Fruit fly (Drosophila melanogaster) whole organism, embryonic: Measurements from ENCODE around the gene eIF4E5.
A peak's percentile ranks its signal among the peaks of the same experiment; 100 is the strongest.

Experiments used
- CG10462 ChIP-seq: fragments of 200-800 bp; sonication (Bioruptor generic); optimal IDR thresholded peaks from 2 replicates; lab custom pipeline; 2016; ENCODE audit warnings: missing biosample characterization, missing genetic modification characterization
- CG11560 ChIP-seq: fragments of 200-800 bp; sonication (Bioruptor generic); IDR thresholded peaks from 3 replicates; pipeline ENCODE4 v1.3.6; 2022; ENCODE audit warnings: missing biosample characterization, missing genetic modification characterization
- CG12769 ChIP-seq: fragments of 200-800 bp; sonication (Bioruptor generic); optimal IDR thresholded peaks from 2 replicates; lab custom pipeline; 2019; ENCODE audit warnings: missing biosample characterization, mild to moderate bottlenecking, missing genetic modification characterization, moderate library complexity
- CG15601 ChIP-seq: fragments of 200-800 bp; sonication (Bioruptor generic); optimal IDR thresholded peaks from 3 replicates; lab custom pipeline; 2019; ENCODE audit warnings: missing biosample characterization, mild to moderate bottlenecking, missing genetic modification characterization, moderate library complexity
- CG17385 ChIP-seq: fragments of 200-800 bp; sonication (Bioruptor generic); optimal IDR thresholded peaks from 3 replicates; lab custom pipeline; 2018; ENCODE audit warnings: missing biosample characterization, mild to moderate bottlenecking, missing genetic modification characterization
- CG17568 ChIP-seq: fragments of 200-800 bp; sonication (Bioruptor generic); optimal IDR thresholded peaks from 2 replicates; lab custom pipeline; 2018; ENCODE audit warnings: missing biosample characterization, mild to moderate bottlenecking, missing genetic modification characterization, moderate library complexity
- CG1792 ChIP-seq: fragments of 200-800 bp; sonication (Bioruptor generic); optimal IDR thresholded peaks from 2 replicates; lab custom pipeline; 2016; ENCODE audit warnings: missing biosample characterization, missing genetic modification characterization
- CG2889 ChIP-seq: fragments of 200-800 bp; sonication (Bioruptor generic); IDR thresholded peaks from 3 replicates; pipeline ENCODE4 v1.3.6; 2022; ENCODE audit warnings: missing biosample characterization, missing genetic modification characterization
- CG3065 ChIP-seq: fragments of 200-800 bp; sonication (Bioruptor generic); optimal IDR thresholded peaks from 2 replicates; lab custom pipeline; 2016; ENCODE audit warnings: missing biosample characterization, missing genetic modification characterization
- CG32767 ChIP-seq: fragments of 200-800 bp; sonication (Bioruptor generic); IDR thresholded peaks from 2 replicates; pipeline ENCODE4 v1.3.6; 2022; ENCODE audit warnings: missing biosample characterization, missing genetic modification characterization
- CG3407 ChIP-seq: fragments of 200-800 bp; sonication (Bioruptor generic); optimal IDR thresholded peaks from 2 replicates; lab custom pipeline; 2018; ENCODE audit warnings: missing biosample characterization, mild to moderate bottlenecking, missing genetic modification characterization
- CG6683 ChIP-seq: fragments of 200-800 bp; sonication (Bioruptor generic); optimal IDR thresholded peaks from 2 replicates; lab custom pipeline; 2017; ENCODE audit warnings: missing biosample characterization, mild to moderate bottlenecking, missing genetic modification characterization, missing genetic modification reagents
- CG7271 ChIP-seq: fragments of 200-800 bp; sonication (Bioruptor generic); optimal IDR thresholded peaks from 2 replicates; lab custom pipeline; 2018; ENCODE audit warnings: missing biosample characterization, mild to moderate bottlenecking, missing genetic modification characterization, moderate library complexity
- CG9215 ChIP-seq: fragments of 200-800 bp; sonication (Bioruptor generic); IDR thresholded peaks from 2 replicates; pipeline ENCODE4 v1.3.6; 2022; ENCODE audit warnings: missing biosample characterization, missing genetic modification characterization
- Camta ChIP-seq: fragments of 200-800 bp; sonication (Bioruptor generic); optimal IDR thresholded peaks from 2 replicates; lab custom pipeline; 2016; ENCODE audit warnings: missing biosample characterization, missing genetic modification characterization
- Deaf1 ChIP-seq: fragments of 200-800 bp; optimal IDR thresholded peaks from 3 replicates; lab custom pipeline; 2019; ENCODE audit warnings: missing biosample characterization, mild to moderate bottlenecking, missing genetic modification characterization, moderate library complexity
- Dip2 ChIP-seq: fragments of 200-800 bp; sonication (Bioruptor generic); IDR thresholded peaks from 2 replicates; pipeline ENCODE4 v1.3.6; 2022; ENCODE audit warnings: missing biosample characterization, missing genetic modification characterization
- Dref ChIP-seq: fragments of 200-800 bp; sonication (Bioruptor generic); IDR thresholded peaks from 2 replicates; pipeline ENCODE4 v1.3.6; 2022; ENCODE audit warnings: missing biosample characterization, missing genetic modification characterization
- Ets65A ChIP-seq: fragments of 200-800 bp; sonication (Bioruptor generic); peaks from one replicate; lab custom pipeline; 2016; ENCODE audit warnings: missing biosample characterization, missing genetic modification characterization
- HHEX ChIP-seq: fragments of 200-800 bp; sonication (Bioruptor generic); optimal IDR thresholded peaks from 3 replicates; lab custom pipeline; 2017; ENCODE audit warnings: missing biosample characterization, mild to moderate bottlenecking, missing genetic modification characterization, missing genetic modification reagents
- HmgZ ChIP-seq: fragments of 200-800 bp; sonication (Bioruptor generic); optimal IDR thresholded peaks from 2 replicates; lab custom pipeline; 2018; ENCODE audit warnings: missing biosample characterization, mild to moderate bottlenecking, missing genetic modification characterization
- Hsf ChIP-seq: fragments of 200-800 bp; sonication (Bioruptor generic); optimal IDR thresholded peaks from 3 replicates; lab custom pipeline; 2016; ENCODE audit warnings: missing biosample characterization, missing genetic modification characterization
- Mrtf ChIP-seq: fragments of 200-800 bp; sonication (Bioruptor generic); IDR thresholded peaks from 3 replicates; pipeline ENCODE4 v1.3.6; 2022; ENCODE audit warnings: missing biosample characterization, missing genetic modification characterization
- Rx ChIP-seq: fragments of 200-800 bp; sonication (Bioruptor generic); IDR thresholded peaks from 2 replicates; pipeline ENCODE4 v1.3.6; 2022; ENCODE audit warnings: missing biosample characterization, missing genetic modification characterization
- Stat92E ChIP-seq, 3 experiments: fragments of >200 bp in 2 of 3; fragments of 200-800 bp in 1 of 3; sonication (Bioruptor generic) in 1 of 3; optimal IDR thresholded peaks; 2 replicates each; lab custom pipeline; 2017 to 2019; ENCODE audit warnings: missing biosample characterization in 3 of 3, missing genetic modification characterization in 3 of 3, mild to moderate bottlenecking in 1 of 3, moderate library complexity in 1 of 3
- Xbp1 ChIP-seq: fragments of 200-800 bp; sonication (Bioruptor generic); optimal IDR thresholded peaks from 3 replicates; lab custom pipeline; 2016; ENCODE audit warnings: missing biosample characterization, mild to moderate bottlenecking, missing genetic modification characterization
- ase ChIP-seq: fragments of 200-800 bp; sonication (Bioruptor generic); IDR thresholded peaks from 3 replicates; pipeline ENCODE4 v1.3.6; 2022; ENCODE audit warnings: missing biosample characterization, missing genetic modification characterization
- ash1 ChIP-seq: fragments of 200-800 bp; sonication (Bioruptor generic); optimal IDR thresholded peaks from 2 replicates; lab custom pipeline; 2018; ENCODE audit warnings: missing biosample characterization, mild to moderate bottlenecking, missing genetic modification characterization
- bab2 ChIP-seq: fragments of 200-800 bp; sonication (Bioruptor generic); optimal IDR thresholded peaks from 2 replicates; lab custom pipeline; 2016; ENCODE audit warnings: missing biosample characterization, missing genetic modification characterization
- br ChIP-seq: fragments of >200 bp; optimal IDR thresholded peaks from 2 replicates; lab custom pipeline; 2017
- btn ChIP-seq: fragments of 200-800 bp; sonication (Bioruptor generic); optimal IDR thresholded peaks from 2 replicates; lab custom pipeline; 2016; ENCODE audit warnings: missing biosample characterization, missing genetic modification characterization
- cato ChIP-seq: fragments of 200-800 bp; sonication (Bioruptor generic); optimal IDR thresholded peaks from 2 replicates; lab custom pipeline; 2016; ENCODE audit warnings: missing biosample characterization, missing genetic modification characterization, borderline replicate concordance
- chif ChIP-seq, 2 experiments: fragments of 200-800 bp; sonication (Bioruptor generic); optimal IDR thresholded peaks; 3 replicates each; lab custom pipeline; 2016; ENCODE audit warnings: missing biosample characterization in 2 of 2, missing genetic modification characterization in 2 of 2
- chm ChIP-seq: fragments of 200-800 bp; sonication (Bioruptor generic); IDR thresholded peaks from 2 replicates; pipeline ENCODE4 v1.3.6; 2022; ENCODE audit warnings: missing biosample characterization, missing genetic modification characterization
- crp ChIP-seq, 2 experiments: fragments of 200-800 bp; sonication (Bioruptor generic); optimal IDR thresholded peaks; 2 replicates in 1 of 2; 3 replicates in 1 of 2; lab custom pipeline; 2017; ENCODE audit warnings: missing biosample characterization in 2 of 2, missing genetic modification characterization in 2 of 2, mild to moderate bottlenecking in 1 of 2, moderate library complexity in 1 of 2
- dmrt99B ChIP-seq: fragments of 200-800 bp; sonication (Bioruptor generic); optimal IDR thresholded peaks from 2 replicates; lab custom pipeline; 2018; ENCODE audit warnings: missing biosample characterization, mild to moderate bottlenecking, missing genetic modification characterization, moderate library complexity
- ems ChIP-seq: fragments of 200-800 bp; sonication (Bioruptor generic); optimal IDR thresholded peaks from 3 replicates; lab custom pipeline; 2016; ENCODE audit warnings: missing biosample characterization, missing genetic modification characterization
- gcm2 ChIP-seq: fragments of 200-800 bp; sonication (Bioruptor generic); optimal IDR thresholded peaks from 2 replicates; lab custom pipeline; 2016; ENCODE audit warnings: missing biosample characterization, missing genetic modification characterization
- hbn ChIP-seq: fragments of 200-800 bp; sonication (Bioruptor generic); IDR thresholded peaks from 2 replicates; pipeline ENCODE4 v1.3.6; 2022; ENCODE audit warnings: missing biosample characterization, missing genetic modification characterization; ENCODE audit not compliant: partially characterized antibody
- hkb ChIP-seq, 2 experiments: fragments of 200-800 bp in 1 of 2; fragments of >200 bp in 1 of 2; sonication (Bioruptor generic) in 1 of 2; IDR thresholded peaks in 1 of 2; optimal IDR thresholded peaks in 1 of 2; 2 replicates each; pipeline versions ENCODE4 v1.3.6 to Lab custom; 2017 to 2022; ENCODE audit warnings: missing biosample characterization in 1 of 2, missing genetic modification characterization in 1 of 2
- knrl ChIP-seq: fragments of 200-800 bp; sonication (Bioruptor generic); IDR thresholded peaks from 3 replicates; pipeline ENCODE4 v1.3.6; 2022; ENCODE audit warnings: missing biosample characterization, missing genetic modification characterization; ENCODE audit not compliant: partially characterized antibody
- salm ChIP-seq: fragments of 200-800 bp; sonication (Bioruptor generic); optimal IDR thresholded peaks from 2 replicates; lab custom pipeline; 2018; ENCODE audit warnings: missing biosample characterization, mild to moderate bottlenecking, missing genetic modification characterization
- scrt ChIP-seq: fragments of 200-800 bp; sonication (Bioruptor generic); optimal IDR thresholded peaks from 2 replicates; lab custom pipeline; 2018; ENCODE audit warnings: missing biosample characterization, mild to moderate bottlenecking, missing genetic modification characterization, moderate library complexity
- sug ChIP-seq: fragments of 200-800 bp; optimal IDR thresholded peaks from 2 replicates; lab custom pipeline; 2019; ENCODE audit warnings: missing biosample characterization, mild to moderate bottlenecking, missing genetic modification characterization, moderate library complexity
- tap ChIP-seq: fragments of 200-800 bp; optimal IDR thresholded peaks from 3 replicates; lab custom pipeline; 2019; ENCODE audit warnings: missing biosample characterization, mild to moderate bottlenecking, missing genetic modification characterization, moderate library complexity
- trh ChIP-seq: fragments of 200-800 bp; sonication (Bioruptor generic); optimal IDR thresholded peaks from 2 replicates; lab custom pipeline; 2016; ENCODE audit warnings: missing biosample characterization, missing genetic modification characterization
- unc-4 ChIP-seq: fragments of 200-800 bp; sonication (Bioruptor generic); IDR thresholded peaks from 2 replicates; pipeline ENCODE4 v1.3.6; 2022; ENCODE audit warnings: missing biosample characterization, missing genetic modification characterization; ENCODE audit not compliant: partially characterized antibody
- vnd ChIP-seq: fragments of 200-800 bp; sonication (Bioruptor generic); IDR thresholded peaks from 3 replicates; pipeline ENCODE4 v1.3.6; 2022; ENCODE audit warnings: missing biosample characterization, missing genetic modification characterization; ENCODE audit not compliant: partially characterized antibody
- yki ChIP-seq: fragments of >200 bp; optimal IDR thresholded peaks from 3 replicates; lab custom pipeline; 2018

The eIF4E5 gene

DNA sequence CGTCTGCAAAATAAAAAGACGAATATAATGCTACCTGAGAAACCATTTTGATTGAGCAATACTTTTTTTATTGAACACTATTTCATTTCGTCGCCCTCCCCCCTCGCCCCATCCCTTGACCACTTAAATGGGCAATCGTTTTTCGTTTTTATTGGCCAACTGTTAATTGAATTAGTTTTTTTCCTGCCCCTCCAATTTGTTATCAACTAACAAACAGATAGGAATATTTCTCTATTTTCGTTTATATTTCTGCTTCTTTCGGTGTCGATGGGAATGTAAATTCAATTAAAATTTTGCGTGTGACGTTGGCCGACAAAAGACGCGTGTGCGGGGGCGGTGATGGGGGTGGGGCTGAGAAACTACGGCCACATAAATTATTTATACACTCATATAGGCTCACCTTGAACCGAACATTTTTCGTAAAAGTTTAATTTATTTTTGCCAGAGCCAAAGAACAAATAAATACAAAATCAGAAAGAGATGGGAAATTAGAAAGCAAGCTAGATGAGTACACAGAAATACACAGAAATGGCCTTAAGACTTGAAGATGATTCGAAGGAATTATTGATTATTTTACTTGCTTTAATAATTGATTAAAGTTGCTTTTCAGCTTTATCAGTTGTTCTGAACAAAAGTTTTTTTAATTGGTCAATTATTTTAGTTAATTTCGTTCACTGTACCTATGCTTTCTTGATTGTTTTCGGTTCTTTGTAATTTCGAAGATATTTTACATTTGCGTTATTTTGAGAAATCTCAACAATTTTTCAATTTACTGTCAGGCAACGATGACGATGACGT is 33.8 kb upstream of the eIF4E5 start (continued):
- peak; percentile 8 for TF ChIP-seq HmgZ (tag; lab: Kevin White, UChicago)
- no peak for TF ChIP-seq CG6683 (GFP tag; lab: Kevin White, UChicago)
- peak; percentile 5 for TF ChIP-seq CG10462 (GFP tag; lab: Kevin White, UChicago)
- no peak for TF ChIP-seq scrt (GFP tag; lab: Kevin White, UChicago)
- no peak for TF ChIP-seq hkb (optimal IDR thresholded peaks at IDR 0.05; lab: Kevin White, UChicago)
- TF ChIP-seq hkb (GFP tag; IDR thresholded peaks at IDR 0.05; lab: Robert Waterston, UW): peak; percentile 62
- no peak for TF ChIP-seq Dip2 (GFP tag; lab: Robert Waterston, UW)
- TF ChIP-seq HHEX (GFP tag; lab: Kevin White, UChicago): peak; percentile 10
- TF ChIP-seq Stat92E (GFP tag; optimal IDR thresholded peaks at IDR 0.05; lab: Kevin White, UChicago): no peak
- TF ChIP-seq CG17568: peak; percentile 46
- no peak for TF ChIP-seq hbn
- peak; percentile 11 for TF ChIP-seq CG15601 (tag; lab: Kevin White, UChicago)
- TF ChIP-seq CG2889: peak; percentile 45; the same call in 2 of the 3 replicates
- no peak for TF ChIP-seq CG7271
- peak; percentile 55 for TF ChIP-seq Camta (GFP tag; lab: Kevin White, UChicago)
- TF ChIP-seq ase (GFP tag; lab: Robert Waterston, UW): peak; percentile 63; the same call in 1 of the 3 replicates
- no peak for TF ChIP-seq yki (lab: Kevin White, UChicago)
- TF ChIP-seq Xbp1: peak; percentile 54
- peak; percentile 44 for TF ChIP-seq dmrt99B (tag; lab: Kevin White, UChicago)
- TF ChIP-seq CG12769 (tag; lab: Kevin White, UChicago): peak; percentile 20
- TF ChIP-seq CG3065 (GFP tag; lab: Kevin White, UChicago): no peak
- no peak for TF ChIP-seq knrl
- TF ChIP-seq unc-4 (GFP tag; lab: Robert Waterston, UW): no peak
- no peak for TF ChIP-seq Dref (GFP tag; lab: Robert Waterston, UW)
- TF ChIP-seq trh: no peak
- TF ChIP-seq vnd (GFP tag; lab: Robert Waterston, UW): no peak
- no peak for TF ChIP-seq gcm2 (GFP tag; lab: Kevin White, UChicago)
- TF ChIP-seq CG11560 (tag; lab: Robert Waterston, UW): peak; percentile 25; the same call in 1 of the 3 replicates
- TF ChIP-seq CG3407: no peak
- no peak for TF ChIP-seq ems (GFP tag; lab: Kevin White, UChicago)
- TF ChIP-seq chif (GFP tag; optimal IDR thresholded peaks at IDR 0.05; lab: Kevin White, UChicago): peak in 1 of 2 experiments; percentile 38
- peak; percentile 80 for TF ChIP-seq sug (tag; lab: Kevin White, UChicago)
- peak; percentile 43 for TF ChIP-seq bab2 (GFP tag; lab: Kevin White, UChicago)
- TF ChIP-seq br (lab: Kevin White, UChicago): no peak
- peak; percentile 38; the same call in 1 of the 2 replicates for TF ChIP-seq CG32767 (GFP tag; lab: Robert Waterston, UW)
- TF ChIP-seq Rx (GFP tag; lab: Robert Waterston, UW): peak; percentile 46; the same call in 1 of the 2 replicates
- peak; percentile 62 for TF ChIP-seq Hsf (GFP tag; lab: Kevin White, UChicago)
- no peak for TF ChIP-seq crp (GFP tag; optimal IDR thresholded peaks at IDR 0.05; lab: Kevin White, UChicago)
- no peak; the same call in 2 of the 3 replicates for TF ChIP-seq Mrtf (GFP tag; lab: Robert Waterston, UW)
- no peak for TF ChIP-seq cato
- TF ChIP-seq tap (tag; lab: Kevin White, UChicago): no peak
- TF ChIP-seq CG1792 (GFP tag; lab: Kevin White, UChicago): no peak
- TF ChIP-seq ash1 (GFP tag; lab: Kevin White, UChicago): no peak
- no peak for TF ChIP-seq btn (GFP tag; lab: Kevin White, UChicago)
- peak; percentile 28 for TF ChIP-seq CG17385 (GFP tag; lab: Kevin White, UChicago)
- peak; percentile 88 for TF ChIP-seq Ets65A (GFP tag; lab: Kevin White, UChicago)
- TF ChIP-seq salm: no peak
- TF ChIP-seq Deaf1 (tag; lab: Kevin White, UChicago): no peak
- no peak for TF ChIP-seq CG9215
- peak; percentile 57 for TF ChIP-seq chm (GFP tag; lab: Robert Waterston, UW)
